Fruit fly (Drosophila melanogaster) whole organism, wandering third instar larva: ENCODE measurements around the gene SmD1.

ENCODE experiments used
- Abd-B ChIP-seq: fragments of >200 bp; optimal IDR thresholded peaks from 2 replicates; lab custom pipeline; 2017; ENCODE audit warnings: missing biosample characterization, missing genetic modification characterization
- CG32264 ChIP-seq: fragments of 200-800 bp; sonication (Bioruptor generic); optimal IDR thresholded peaks from 2 replicates; lab custom pipeline; 2016; ENCODE audit warnings: missing biosample characterization, missing genetic modification characterization
- CG9705 ChIP-seq: fragments of 200-800 bp; sonication (Bioruptor generic); optimal IDR thresholded peaks from 2 replicates; lab custom pipeline; 2018; ENCODE audit warnings: missing biosample characterization, mild to moderate bottlenecking, missing genetic modification characterization
- CrebA ChIP-seq: fragments of 200-800 bp; sonication (Bioruptor generic); optimal IDR thresholded peaks from 2 replicates; lab custom pipeline; 2016; ENCODE audit warnings: missing biosample characterization, mild to moderate bottlenecking, missing genetic modification characterization, borderline replicate concordance
- GATAd ChIP-seq: sonication (Bioruptor generic); optimal IDR thresholded peaks from 2 replicates; lab custom pipeline; 2016; ENCODE audit warnings: missing biosample characterization, missing genetic modification characterization
- HLH106 ChIP-seq: fragments of 200-800 bp; optimal IDR thresholded peaks from 3 replicates; lab custom pipeline; 2019; ENCODE audit warnings: missing biosample characterization, mild to moderate bottlenecking, missing genetic modification characterization, moderate library complexity
- Hnf4 ChIP-seq: fragments of 200-800 bp; sonication (Bioruptor generic); optimal IDR thresholded peaks from 2 replicates; lab custom pipeline; 2016; ENCODE audit warnings: missing biosample characterization, mild to moderate bottlenecking, missing genetic modification characterization
- Hr83 ChIP-seq: fragments of 200-300 bp; sonication (Bioruptor generic); optimal IDR thresholded peaks from 2 replicates; lab custom pipeline; 2016; ENCODE audit warnings: missing biosample characterization, mild to moderate bottlenecking, missing genetic modification characterization, moderate library complexity; ENCODE audit not compliant: poor library complexity, severe bottlenecking
- Jra ChIP-seq: sonication (Bioruptor generic); optimal IDR thresholded peaks from 2 replicates; lab custom pipeline; 2016; ENCODE audit warnings: missing biosample characterization, missing genetic modification characterization
- Mio ChIP-seq: sonication (Bioruptor generic); optimal IDR thresholded peaks from 2 replicates; lab custom pipeline; 2016; ENCODE audit warnings: missing biosample characterization, missing genetic modification characterization
- Myc ChIP-seq: fragments of >200 bp; optimal IDR thresholded peaks from 2 replicates; lab custom pipeline; 2017
- OdsH ChIP-seq: fragments of 200-800 bp; sonication (Bioruptor generic); optimal IDR thresholded peaks from 2 replicates; lab custom pipeline; 2016; ENCODE audit warnings: missing biosample characterization, mild to moderate bottlenecking, missing genetic modification characterization
- Rel ChIP-seq, 2 experiments: fragments of 200-800 bp; sonication (Bioruptor generic) in 1 of 2; optimal IDR thresholded peaks; 2 replicates in 1 of 2; 3 replicates in 1 of 2; lab custom pipeline; 2016 to 2019; ENCODE audit warnings: mild to moderate bottlenecking in 2 of 2, missing biosample characterization in 2 of 2, missing genetic modification characterization in 2 of 2, moderate library complexity in 1 of 2
- Sp1 ChIP-seq: fragments of 200-800 bp; sonication (Bioruptor generic); optimal IDR thresholded peaks from 3 replicates; lab custom pipeline; 2019; ENCODE audit warnings: missing biosample characterization, mild to moderate bottlenecking, missing genetic modification characterization, moderate library complexity
- br ChIP-seq: fragments of 200-800 bp; sonication (Bioruptor generic); optimal IDR thresholded peaks from 2 replicates; lab custom pipeline; 2016; ENCODE audit warnings: missing biosample characterization, missing genetic modification characterization
- brk ChIP-seq: fragments of 200-800 bp; sonication (Bioruptor generic); optimal IDR thresholded peaks from 2 replicates; lab custom pipeline; 2016; ENCODE audit warnings: missing biosample characterization, mild to moderate bottlenecking, missing genetic modification characterization
- dl ChIP-seq, 2 experiments: fragments of 175-275, 200-275 bp in 1 of 2; fragments of 200-275 bp in 1 of 2; sonication (Bioruptor generic); optimal IDR thresholded peaks; lab custom pipeline; 2018; ENCODE audit warnings: mild to moderate bottlenecking in 2 of 2, missing biosample characterization in 2 of 2, missing genetic modification characterization in 2 of 2, moderate library complexity in 2 of 2; ENCODE audit not compliant: partially characterized antibody in 2 of 2, insufficient read depth in 1 of 2
- dmrt93B ChIP-seq: fragments of 200-800 bp; sonication (Bioruptor generic); optimal IDR thresholded peaks from 2 replicates; lab custom pipeline; 2018; ENCODE audit warnings: missing biosample characterization, mild to moderate bottlenecking, missing genetic modification characterization
- dsf ChIP-seq: sonication (Bioruptor generic); optimal IDR thresholded peaks from 2 replicates; lab custom pipeline; 2016; ENCODE audit warnings: missing biosample characterization, missing genetic modification characterization, borderline replicate concordance
- ey ChIP-seq: fragments of 200-800 bp; sonication (Bioruptor generic); optimal IDR thresholded peaks from 2 replicates; lab custom pipeline; 2016; ENCODE audit warnings: missing biosample characterization, missing genetic modification characterization
- fru ChIP-seq: fragments of 200-800 bp; sonication (Bioruptor generic); optimal IDR thresholded peaks from 3 replicates; lab custom pipeline; 2016; ENCODE audit warnings: missing biosample characterization, mild to moderate bottlenecking, missing genetic modification characterization
- h ChIP-seq: fragments of 200-800 bp; sonication (Bioruptor generic); optimal IDR thresholded peaks from 3 replicates; lab custom pipeline; 2016; ENCODE audit warnings: missing biosample characterization, mild to moderate bottlenecking, missing genetic modification characterization
- jim ChIP-seq: fragments of 175-275, 200-325 bp; sonication (Bioruptor generic); optimal IDR thresholded peaks from 2 replicates; lab custom pipeline; 2016; ENCODE audit warnings: missing biosample characterization, mild to moderate bottlenecking, missing genetic modification characterization
- psq ChIP-seq: fragments of 200-800 bp; sonication (Bioruptor generic); optimal IDR thresholded peaks from 3 replicates; lab custom pipeline; 2017; ENCODE audit warnings: missing biosample characterization, mild to moderate bottlenecking, missing genetic modification characterization, moderate library complexity
- rgr ChIP-seq: fragments of 200-800 bp; sonication (Bioruptor generic); optimal IDR thresholded peaks from 3 replicates; lab custom pipeline; 2016; ENCODE audit warnings: missing biosample characterization, mild to moderate bottlenecking, missing genetic modification characterization
- sage ChIP-seq: fragments of 200-800 bp; sonication (Bioruptor generic); optimal IDR thresholded peaks from 2 replicates; lab custom pipeline; 2016; ENCODE audit warnings: missing biosample characterization, mild to moderate bottlenecking, missing genetic modification characterization
- sv ChIP-seq: fragments of 200-800 bp; sonication (Bioruptor generic); optimal IDR thresholded peaks from 3 replicates; lab custom pipeline; 2016; ENCODE audit warnings: missing biosample characterization, missing genetic modification characterization
- tai ChIP-seq: sonication (Bioruptor generic); optimal IDR thresholded peaks from 2 replicates; lab custom pipeline; 2016; ENCODE audit warnings: missing biosample characterization, missing genetic modification characterization
- usp ChIP-seq: fragments of >200 bp; optimal IDR thresholded peaks from 2 replicates; lab custom pipeline; 2017; ENCODE audit warnings: missing biosample characterization, missing genetic modification characterization
- woc ChIP-seq: sonication (Bioruptor generic); optimal IDR thresholded peaks from 2 replicates; lab custom pipeline; 2016; ENCODE audit warnings: missing biosample characterization, mild to moderate bottlenecking, missing genetic modification characterization

SmD1 gene

dm6 chr3L:12754769-12755189, 20.4 kb upstream of the SmD1 start, which contains the start of the genes CG10973 and Vps13D (continued):
- TF ChIP-seq dsf (GFP tag; lab: Kevin White, UChicago): no peak
- no peak for TF ChIP-seq dmrt93B (GFP tag; lab: Kevin White, UChicago)
- no peak for TF ChIP-seq OdsH
- no peak for TF ChIP-seq Abd-B (GFP tag; lab: Kevin White, UChicago)
- peak; percentile 49 for TF ChIP-seq sv (GFP tag; lab: Kevin White, UChicago)
- no peak for TF ChIP-seq h (GFP tag; lab: Kevin White, UChicago)
- TF ChIP-seq ey (GFP tag; lab: Kevin White, UChicago): no peak
- no peak for TF ChIP-seq jim (GFP tag; lab: Kevin White, UChicago)
- TF ChIP-seq GATAd: no peak

dm6 chr3L:12749567-12750535, 15.4 kb upstream of the SmD1 start, which contains the start of the genes Klc and CG10984:
Gene Klc (minus strand): TSS chr3L:12750056.
Gene CG10984 (plus strand): TSS chr3L:12750119.
- TF ChIP-seq dl (GFP tag; optimal IDR thresholded peaks at IDR 0.05; lab: Kevin White, UChicago; ENCODE audit: insufficient read depth in 1 of 2, partially characterized antibody in 2 of 2): no peak
- TF ChIP-seq OdsH: peak; percentile 69
- peak; percentile 17 for TF ChIP-seq CG32264 (GFP tag; lab: Kevin White, UChicago)
- TF ChIP-seq h (GFP tag; lab: Kevin White, UChicago): no peak
- TF ChIP-seq ey (GFP tag; lab: Kevin White, UChicago): peak; percentile 82
- TF ChIP-seq Jra (GFP tag; lab: Kevin White, UChicago): peak; percentile 40
- peak; percentile 42 for TF ChIP-seq woc (GFP tag; lab: Kevin White, UChicago)
- TF ChIP-seq Rel (GFP tag; optimal IDR thresholded peaks at IDR 0.05; lab: Kevin White, UChicago): no peak
- no peak for TF ChIP-seq Rel (tag; optimal IDR thresholded peaks at IDR 0.05; lab: Kevin White, UChicago)
- peak; percentile 55 for TF ChIP-seq sage (GFP tag; lab: Kevin White, UChicago)
- TF ChIP-seq Abd-B (GFP tag; lab: Kevin White, UChicago): no peak
- no peak for TF ChIP-seq fru (GFP tag; lab: Kevin White, UChicago)
- TF ChIP-seq rgr (GFP tag; lab: Kevin White, UChicago): peak; percentile 79
- peak; percentile 61 for TF ChIP-seq Hnf4 (GFP tag; lab: Kevin White, UChicago)
- TF ChIP-seq sv (GFP tag; lab: Kevin White, UChicago): peak; percentile 17
- TF ChIP-seq dmrt93B (GFP tag; lab: Kevin White, UChicago): no peak
- no peak for TF ChIP-seq CG9705 (GFP tag; lab: Kevin White, UChicago)
- no peak for TF ChIP-seq br (GFP tag; lab: Kevin White, UChicago)
- TF ChIP-seq tai (GFP tag; lab: Kevin White, UChicago): peak; percentile 5
- peak; percentile 12 for TF ChIP-seq brk (GFP tag; lab: Kevin White, UChicago)
- peak; percentile 55 for TF ChIP-seq psq (GFP tag; lab: Kevin White, UChicago)
- TF ChIP-seq Mio (GFP tag; lab: Kevin White, UChicago): no peak
- no peak for TF ChIP-seq Hr83 (GFP tag; lab: Kevin White, UChicago)
- TF ChIP-seq Sp1 (GFP tag; lab: Kevin White, UChicago): no peak

- TF ChIP-seq HLH106 (no peak), Sp1 (GFP tag; lab: Kevin White, UChicago) (no peak), tai (GFP tag; lab: Kevin White, UChicago) (no peak), OdsH (no peak), Hnf4 (GFP tag; lab: Kevin White, UChicago) (no peak), CrebA (GFP tag; lab: Kevin White, UChicago) (no peak), Rel (GFP tag; optimal IDR thresholded peaks at IDR 0.05; lab: Kevin White, UChicago) (no peak), Rel (tag; optimal IDR thresholded peaks at IDR 0.05; lab: Kevin White, UChicago) (no peak), Myc (no peak), woc (GFP tag; lab: Kevin White, UChicago) (no peak), h (GFP tag; lab: Kevin White, UChicago) (no peak), dmrt93B (GFP tag; lab: Kevin White, UChicago) (no peak), GATAd (no peak), Mio (GFP tag; lab: Kevin White, UChicago) (no peak), usp (GFP tag; lab: Kevin White, UChicago) (no peak), Hr83 (GFP tag; lab: Kevin White, UChicago) (no peak), rgr (GFP tag; lab: Kevin White, UChicago) (no peak)
Measured at dm6 chr3L:12748711-12749566, 14.5 kb upstream of the SmD1 start.
